Worm (Caenorhabditis elegans) whole organism, L4 larva: ENCODE results near the gene F58F9.8.

Source experiments
- F10B5.3 ChIP-seq: sonication (generic microtip); optimal IDR thresholded peaks from 2 replicates; lab custom pipeline; 2016; ENCODE audit warnings: mild to moderate bottlenecking, missing genetic modification characterization, missing compliant biosample characterization
- F49E8.2 ChIP-seq: sonication (generic microtip); optimal IDR thresholded peaks from 2 replicates; lab custom pipeline; 2016; ENCODE audit warnings: missing compliant biosample characterization, mild to moderate bottlenecking, missing genetic modification characterization, borderline replicate concordance
- R02D3.7 ChIP-seq: fragments of 150-350 bp; sonication (generic microtip); optimal IDR thresholded peaks from 3 replicates; lab custom pipeline; 2014; ENCODE audit warnings: missing biosample characterization, missing genetic modification characterization
- T20F7.1 ChIP-seq: fragments of 200-800 bp; sonication (Bioruptor generic); optimal IDR thresholded peaks from 2 replicates; lab custom pipeline; 2018; ENCODE audit warnings: mild to moderate bottlenecking, missing genetic modification characterization, missing compliant biosample characterization
- Y105C5A.15 ChIP-seq: fragments of 200-800 bp; sonication (Bioruptor generic); IDR thresholded peaks from 2 replicates; pipeline ENCODE4 v1.3.6; 2022; ENCODE audit warnings: missing genetic modification characterization, missing compliant biosample characterization
- ZK337.2 ChIP-seq: fragments of 200-800 bp; sonication (Bioruptor generic); IDR thresholded peaks from 2 replicates; pipeline ENCODE4 v1.3.6; 2022; ENCODE audit warnings: missing genetic modification reagents, missing genetic modification characterization, missing compliant biosample characterization
- aha-1 ChIP-seq: fragments of 150-350 bp; peaks from one replicate; lab custom pipeline; 2014; ENCODE audit warnings: missing biosample characterization, missing genetic modification characterization
- ama-1 ChIP-seq: fragments of 150-350 bp; optimal IDR thresholded peaks from 2 replicates; lab custom pipeline; 2014; ENCODE audit warnings: inconsistent platforms, mixed read lengths
- attf-4 ChIP-seq: sonication (generic microtip); optimal IDR thresholded peaks from 3 replicates; lab custom pipeline; 2017; ENCODE audit warnings: missing biosample characterization, missing genetic modification characterization
- ceh-44 ChIP-seq: fragments of 200-800 bp; sonication (Bioruptor generic); IDR thresholded peaks from 2 replicates; pipeline ENCODE4 v1.3.6; 2022; ENCODE audit warnings: missing genetic modification reagents, missing genetic modification characterization, missing compliant biosample characterization
- ceh-62 ChIP-seq: sonication (generic microtip); optimal IDR thresholded peaks from 2 replicates; lab custom pipeline; 2017; ENCODE audit warnings: missing biosample characterization, missing genetic modification characterization
- ctbp-1 ChIP-seq: fragments of 200-800 bp; sonication (Bioruptor generic); IDR thresholded peaks from 2 replicates; pipeline ENCODE4 v1.3.6; 2022; ENCODE audit warnings: missing genetic modification reagents, missing genetic modification characterization, missing compliant biosample characterization
- daf-16 ChIP-seq, 3 experiments: sonication (generic microtip); optimal IDR thresholded peaks; 2 replicates each; lab custom pipeline; 2016 to 2017; ENCODE audit warnings: missing genetic modification characterization in 3 of 3, missing genetic modification reagents in 3 of 3, mild to moderate bottlenecking in 2 of 3, missing compliant biosample characterization in 2 of 3, missing biosample characterization in 1 of 3, moderate library complexity in 1 of 3
- daf-19 ChIP-seq: fragments of 200-800 bp; sonication (Bioruptor generic); conservative IDR thresholded peaks from 2 replicates; pipeline ENCODE4 v1.3.6; 2022; ENCODE audit warnings: missing genetic modification characterization, missing compliant biosample characterization
- dmd-6 ChIP-seq: fragments of 200-800 bp; sonication (Bioruptor generic); IDR thresholded peaks from 2 replicates; pipeline ENCODE4 v1.3.6; 2022; ENCODE audit warnings: missing genetic modification reagents, missing genetic modification characterization, missing compliant biosample characterization
- dve-1 ChIP-seq: sonication (generic microtip); optimal IDR thresholded peaks from 2 replicates; lab custom pipeline; 2017; ENCODE audit warnings: antibody characterized with exemption, mild to moderate bottlenecking, missing genetic modification characterization, missing compliant biosample characterization; ENCODE audit not compliant: insufficient read depth
- gei-8 ChIP-seq: fragments of 200-800 bp; sonication (Bioruptor generic); optimal IDR thresholded peaks from 2 replicates; lab custom pipeline; 2018; ENCODE audit warnings: mild to moderate bottlenecking, missing genetic modification characterization, missing compliant biosample characterization
- hmg-1.1 ChIP-seq: fragments of 200-800 bp; sonication (Bioruptor generic); IDR thresholded peaks from 2 replicates; pipeline ENCODE4 v1.3.6; 2022; ENCODE audit warnings: missing genetic modification reagents, missing genetic modification characterization, missing compliant biosample characterization
- lir-3 ChIP-seq: sonication (generic microtip); optimal IDR thresholded peaks from 2 replicates; lab custom pipeline; 2016; ENCODE audit warnings: mild to moderate bottlenecking, missing genetic modification characterization, missing compliant biosample characterization
- mdt-29 ChIP-seq: fragments of 200-800 bp; sonication (Bioruptor generic); IDR thresholded peaks from 2 replicates; pipeline ENCODE4 v1.3.6; 2022; ENCODE audit warnings: missing genetic modification reagents, missing genetic modification characterization, missing compliant biosample characterization
- mep-1 ChIP-seq: fragments of 150-350 bp; sonication (generic microtip); optimal IDR thresholded peaks from 3 replicates; lab custom pipeline; 2014; ENCODE audit warnings: missing biosample characterization, missing genetic modification characterization
- mxl-2 ChIP-seq: fragments of 200-800 bp; sonication (Bioruptor generic); conservative IDR thresholded peaks from 2 replicates; pipeline ENCODE4 v1.3.6; 2022; ENCODE audit warnings: missing genetic modification reagents, missing genetic modification characterization, missing compliant biosample characterization
- mxl-3 ChIP-seq: fragments of 200-800 bp; sonication (Bioruptor generic); optimal IDR thresholded peaks from 2 replicates; lab custom pipeline; 2018; ENCODE audit warnings: mild to moderate bottlenecking, missing genetic modification characterization, missing compliant biosample characterization
- nhr-102 ChIP-seq: sonication (generic microtip); optimal IDR thresholded peaks from 2 replicates; lab custom pipeline; 2016; ENCODE audit warnings: mild to moderate bottlenecking, missing genetic modification characterization, moderate library complexity, missing compliant biosample characterization
- nhr-237 ChIP-seq: sonication (generic microtip); optimal IDR thresholded peaks from 2 replicates; lab custom pipeline; 2017; ENCODE audit warnings: missing biosample characterization, missing genetic modification characterization
- nhr-25 ChIP-seq: sonication (generic microtip); optimal IDR thresholded peaks from 2 replicates; lab custom pipeline; 2017; ENCODE audit warnings: missing genetic modification characterization, mild to moderate bottlenecking, missing compliant biosample characterization, antibody characterized with exemption, moderate library complexity, borderline replicate concordance; ENCODE audit not compliant: insufficient read depth
- nhr-28 ChIP-seq: fragments of 150-350 bp; optimal IDR thresholded peaks from 2 replicates; lab custom pipeline; 2014; ENCODE audit warnings: missing biosample characterization, missing genetic modification characterization
- nhr-42 ChIP-seq: fragments of 200-800 bp; sonication (Bioruptor generic); IDR thresholded peaks from 2 replicates; pipeline ENCODE4 v1.3.6; 2022; ENCODE audit warnings: missing genetic modification characterization, missing compliant biosample characterization
- nhr-6 ChIP-seq: fragments of 150-350 bp; optimal IDR thresholded peaks from 2 replicates; lab custom pipeline; 2014; ENCODE audit warnings: missing biosample characterization, missing genetic modification characterization
- nhr-77 ChIP-seq: fragments of 150-350 bp; optimal IDR thresholded peaks from 2 replicates; lab custom pipeline; 2014; ENCODE audit warnings: missing biosample characterization, missing genetic modification characterization
- pqm-1 ChIP-seq: sonication (generic microtip); optimal IDR thresholded peaks from 2 replicates; lab custom pipeline; 2017; ENCODE audit warnings: missing biosample characterization, missing genetic modification characterization
- set-16 ChIP-seq: fragments of 200-800 bp; sonication (Bioruptor generic); IDR thresholded peaks from 2 replicates; pipeline ENCODE4 v1.3.6; 2022; ENCODE audit warnings: missing genetic modification reagents, missing genetic modification characterization, missing compliant biosample characterization
- unc-130 ChIP-seq: sonication (generic microtip); optimal IDR thresholded peaks from 2 replicates; lab custom pipeline; 2016; ENCODE audit warnings: missing genetic modification reagents, missing genetic modification characterization, missing compliant biosample characterization
- unc-39 ChIP-seq: sonication (generic microtip); optimal IDR thresholded peaks from 2 replicates; lab custom pipeline; 2017; ENCODE audit warnings: missing biosample characterization, missing genetic modification characterization
- unc-62 ChIP-seq, 3 experiments: fragments of 150-350 bp in 1 of 3; sonication (generic microtip); optimal IDR thresholded peaks in 2 of 3; peaks in 1 of 3; 1 replicate in 1 of 3; 2 replicates in 2 of 3; lab custom pipeline; 2014 to 2017; ENCODE audit warnings: missing biosample characterization in 3 of 3, missing genetic modification characterization in 3 of 3, missing genetic modification reagents in 3 of 3, missing genotype in 1 of 3
- vab-7 ChIP-seq: fragments of 200-800 bp; sonication (Bioruptor generic); IDR thresholded peaks from 2 replicates; pipeline ENCODE4 v1.3.6; 2022; ENCODE audit warnings: missing genetic modification reagents, missing genetic modification characterization, missing compliant biosample characterization
- zfp-2 ChIP-seq: sonication (generic microtip); optimal IDR thresholded peaks from 2 replicates; lab custom pipeline; 2016; ENCODE audit warnings: mild to moderate bottlenecking, missing genetic modification characterization, missing compliant biosample characterization
- zfp-3 ChIP-seq: fragments of 200-800 bp; sonication (Bioruptor generic); conservative IDR thresholded peaks from 2 replicates; pipeline ENCODE4 v1.3.6; 2022; ENCODE audit warnings: missing genetic modification reagents, missing genetic modification characterization, missing compliant biosample characterization
- zip-11 ChIP-seq: fragments of 200-800 bp; sonication (Bioruptor generic); IDR thresholded peaks from 2 replicates; pipeline ENCODE4 v1.3.6; 2022; ENCODE audit warnings: missing genetic modification characterization, missing compliant biosample characterization
- ztf-11 ChIP-seq: fragments of 150-350 bp; optimal IDR thresholded peaks from 2 replicates; lab custom pipeline; 2014; ENCODE audit warnings: missing biosample characterization, missing genetic modification characterization

F58F9.8 gene

ce11 chrIV:6227974-6228373, 10.0 kb upstream of the F58F9.8 start, which contains the start of gene C49A9.1 (continued):
- TF ChIP-seq ceh-44 (GFP tag; lab: Robert Waterston, UW): no peak
- TF ChIP-seq zfp-2 (tag; lab: Kevin White, UChicago): no peak
- TF ChIP-seq attf-4 (tag; lab: Kevin White, UChicago): no peak
- TF ChIP-seq nhr-28 (tag; lab: Kevin White, UChicago): peak; percentile 3
- no peak for TF ChIP-seq ceh-62 (tag; lab: Kevin White, UChicago)
- no peak for TF ChIP-seq daf-16 (GFP tag; optimal IDR thresholded peaks at IDR 0.05; lab: Kevin White, UChicago)
- peak; percentile 46 for TF ChIP-seq daf-16 (tag; optimal IDR thresholded peaks at IDR 0.05; lab: Kevin White, UChicago)
- no peak for TF ChIP-seq hmg-1.1 (GFP tag; lab: Robert Waterston, UW)
- TF ChIP-seq pqm-1 (tag; lab: Kevin White, UChicago): peak; percentile 70
- no peak for TF ChIP-seq ctbp-1 (GFP tag; lab: Robert Waterston, UW)
- TF ChIP-seq T20F7.1 (GFP tag; lab: Kevin White, UChicago): no peak
- no peak for TF ChIP-seq nhr-6 (tag; lab: Kevin White, UChicago)
- no peak for TF ChIP-seq mep-1
- no peak for TF ChIP-seq unc-39 (tag; lab: Kevin White, UChicago)
- no peak for TF ChIP-seq ama-1
- no peak for TF ChIP-seq unc-130
- no peak for TF ChIP-seq nhr-77 (tag; lab: Kevin White, UChicago)

- TF ChIP-seq zfp-3 (no peak), pqm-1 (tag; lab: Kevin White, UChicago) (peak; percentile 41), set-16 (GFP tag; lab: Robert Waterston, UW) (no peak), ZK337.2 (GFP tag; lab: Robert Waterston, UW) (no peak), daf-16 (GFP tag; optimal IDR thresholded peaks at IDR 0.05; lab: Kevin White, UChicago) (no peak), daf-16 (tag; optimal IDR thresholded peaks at IDR 0.05; lab: Kevin White, UChicago) (peak; percentile 31), dmd-6 (GFP tag; lab: Robert Waterston, UW) (peak; percentile 37; the same call in 1 of the 2 replicates), lir-3 (no peak), nhr-28 (tag; lab: Kevin White, UChicago) (peak; percentile 28), nhr-237 (tag; lab: Kevin White, UChicago) (no peak), ceh-62 (tag; lab: Kevin White, UChicago) (no peak), ztf-11 (no peak), T20F7.1 (GFP tag; lab: Kevin White, UChicago) (no peak)
Observed at ce11 chrIV:6230560-6231073, 7.4 kb upstream of the F58F9.8 start, which contains the start of gene F58F9.4. F58F9.4 (plus strand) TSS chrIV:6231023.

- TF ChIP-seq aha-1 (tag; lab: Kevin White, UChicago): peak; percentile 73
- peak in 1 of 2 experiments; percentile 88 for TF ChIP-seq unc-62 (GFP tag; optimal IDR thresholded peaks at IDR 0.05 in 1 of 2; lab: Kevin White, UChicago)
- no peak for TF ChIP-seq unc-62 (tag; optimal IDR thresholded peaks at IDR 0.05; lab: Kevin White, UChicago)
- no peak for TF ChIP-seq unc-39 (tag; lab: Kevin White, UChicago)
- no peak for TF ChIP-seq mdt-29 (GFP tag; lab: Robert Waterston, UW)
- TF ChIP-seq dmd-6 (GFP tag; lab: Robert Waterston, UW): peak; percentile 25; the same call in 1 of the 2 replicates
- TF ChIP-seq F10B5.3: no peak
- peak; percentile 30 for TF ChIP-seq dve-1 (tag; lab: Kevin White, UChicago)
- no peak for TF ChIP-seq nhr-42 (GFP tag; lab: Robert Waterston, UW)
- TF ChIP-seq pqm-1 (tag; lab: Kevin White, UChicago): peak; percentile 52
- TF ChIP-seq daf-16 (GFP tag; optimal IDR thresholded peaks at IDR 0.05; lab: Kevin White, UChicago): no peak
- peak; percentile 79 for TF ChIP-seq daf-16 (tag; optimal IDR thresholded peaks at IDR 0.05; lab: Kevin White, UChicago)
- TF ChIP-seq mxl-2 (GFP tag; lab: Robert Waterston, UW): no peak
- TF ChIP-seq nhr-28 (tag; lab: Kevin White, UChicago): peak; percentile 48
- TF ChIP-seq gei-8 (GFP tag; lab: Kevin White, UChicago): no peak
- no peak for TF ChIP-seq nhr-102 (tag; lab: Kevin White, UChicago)
- TF ChIP-seq, all 104 proteins: peak for 7
Observed at ce11 chrIV:6232769-6233290, 5.1 kb upstream of the F58F9.8 start, which contains the start of gene F58F9.3. F58F9.3 (plus strand) TSS chrIV:6233240.

ce11 chrIV:6239993-6240392, 2.0 kb downstream of the F58F9.8 start, which contains the start of gene F58F9.9:
F58F9.9 (plus strand) TSS chrIV:6240293.
- TF ChIP-seq vab-7 (GFP tag; lab: Robert Waterston, UW): no peak
- TF ChIP-seq F49E8.2 (tag; lab: Kevin White, UChicago): no peak
- TF ChIP-seq nhr-25 (tag; lab: Kevin White, UChicago): no peak
- TF ChIP-seq daf-19 (GFP tag; lab: Robert Waterston, UW): no peak
- no peak for TF ChIP-seq unc-62 (GFP tag; optimal IDR thresholded peaks at IDR 0.05 in 1 of 2; lab: Kevin White, UChicago)
- TF ChIP-seq unc-62 (tag; optimal IDR thresholded peaks at IDR 0.05; lab: Kevin White, UChicago): no peak
- TF ChIP-seq mxl-3 (GFP tag; lab: Kevin White, UChicago): no peak
- TF ChIP-seq ztf-11: no peak
- TF ChIP-seq R02D3.7 (tag; lab: Kevin White, UChicago): no peak
- TF ChIP-seq mdt-29 (GFP tag; lab: Robert Waterston, UW): no peak
- TF ChIP-seq F10B5.3: no peak
- TF ChIP-seq zip-11 (GFP tag; lab: Robert Waterston, UW): no peak
- TF ChIP-seq Y105C5A.15: no peak
- no peak for TF ChIP-seq ZK337.2 (GFP tag; lab: Robert Waterston, UW)
